Worm (Caenorhabditis elegans): Measurements from ENCODE around the gene C27F2.10.

Gene C27F2.10

ce11 chrIII:5020924-5021323, 34.2 kb upstream of the C27F2.10 start, which contains the start of gene mdt-11:
Gene mdt-11 (plus strand): TSS chrIII:5021224.
- TF ChIP-seq nhr-10 (tag; optimal IDR thresholded peaks at IDR 0.05) (no peak), ztf-11 (tag; optimal IDR thresholded peaks at IDR 0.05) (no peak), ama-1 (optimal IDR thresholded peaks at IDR 0.05) (no peak), crh-2 (tag; optimal IDR thresholded peaks at IDR 0.05) (no peak), nhr-77 (tag; optimal IDR thresholded peaks at IDR 0.05) (no peak), ceh-16 (tag; optimal IDR thresholded peaks at IDR 0.05) (no peak), lsy-2 (tag; optimal IDR thresholded peaks at IDR 0.05) (no peak), blmp-1 (tag; optimal IDR thresholded peaks at IDR 0.05; ENCODE audit: insufficient read depth) (no peak)

DNA sequence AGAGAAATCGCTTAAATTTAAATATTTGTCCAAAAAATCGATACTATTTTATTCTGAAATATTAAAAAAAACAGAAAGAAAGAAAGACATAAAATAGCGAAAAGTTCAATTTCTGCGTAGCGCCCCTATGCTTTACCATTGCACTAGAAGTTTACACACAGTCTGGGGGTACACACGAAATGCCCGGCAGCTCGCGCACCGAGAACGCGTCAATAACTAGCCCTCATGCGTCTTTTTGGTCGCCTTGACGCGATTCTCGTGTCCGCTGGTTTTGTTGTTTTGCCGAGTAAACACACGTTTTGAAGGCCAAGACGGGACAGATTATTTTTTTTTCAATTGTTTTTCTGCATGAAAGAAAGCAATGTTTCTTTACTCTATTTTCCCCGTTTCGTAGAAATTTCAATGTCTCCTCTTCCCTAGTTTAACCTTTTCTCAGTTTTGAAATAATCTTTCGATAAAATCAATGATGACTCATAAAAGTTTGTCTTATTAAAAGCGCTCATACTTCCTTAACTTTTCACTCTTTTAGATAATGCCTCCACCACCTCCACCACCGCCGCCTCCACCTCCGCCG, 31.5 kb upstream of the C27F2.10 start, which contains the start of gene wip-1:
Gene wip-1 (plus strand): TSS at position 524 of the 574 bp plus-strand sequence.
- peak; percentile 96 for TF ChIP-seq gmeb-1 (tag; optimal IDR thresholded peaks at IDR 0.05)
- peak; percentile 66 for TF ChIP-seq ama-1 (optimal IDR thresholded peaks at IDR 0.05)
- peak; percentile 82 for TF ChIP-seq nhr-10 (tag; optimal IDR thresholded peaks at IDR 0.05)
- no peak for TF ChIP-seq elt-1 (tag; optimal IDR thresholded peaks at IDR 0.05)
- no peak for TF ChIP-seq ztf-11 (tag; optimal IDR thresholded peaks at IDR 0.05)
- TF ChIP-seq lin-11 (tag; optimal IDR thresholded peaks at IDR 0.05) = peak; percentile 99
- TF ChIP-seq sem-4 (tag; optimal IDR thresholded peaks at IDR 0.05) = peak; percentile 98
- TF ChIP-seq crh-2 (tag; optimal IDR thresholded peaks at IDR 0.05) = peak; percentile 99
- TF ChIP-seq egl-27 (tag; optimal IDR thresholded peaks at IDR 0.05) = peak; percentile 71
- peak; percentile 98 for TF ChIP-seq nhr-129 (tag; optimal IDR thresholded peaks at IDR 0.05)
- TF ChIP-seq nhr-12 (tag; optimal IDR thresholded peaks at IDR 0.05) = peak; percentile 73
- TF ChIP-seq snpc-4 (tag; optimal IDR thresholded peaks at IDR 0.05) = peak; percentile 88
- TF ChIP-seq ceh-16 (tag; optimal IDR thresholded peaks at IDR 0.05) = peak; percentile 63
- peak; percentile 96 for TF ChIP-seq ztf-4 (tag; optimal IDR thresholded peaks at IDR 0.05)
- TF ChIP-seq mbf-1 (tag; optimal IDR thresholded peaks at IDR 0.05) = peak; percentile 52
- peak; percentile 94 for TF ChIP-seq zag-1 (tag; optimal IDR thresholded peaks at IDR 0.05)
- no peak for TF ChIP-seq nhr-23 (tag; optimal IDR thresholded peaks at IDR 0.05)
- TF ChIP-seq skn-1 (tag; optimal IDR thresholded peaks at IDR 0.05) = no peak
- TF ChIP-seq ceh-82 (tag; optimal IDR thresholded peaks at IDR 0.05) = peak; percentile 75
- TF ChIP-seq nhr-77 (tag; optimal IDR thresholded peaks at IDR 0.05) = peak; percentile 75
- TF ChIP-seq peb-1 (tag; optimal IDR thresholded peaks at IDR 0.05) = no peak
- peak; percentile 95 for TF ChIP-seq Y55F3AM.14 (GFP tag; optimal IDR thresholded peaks at IDR 0.05)
- TF ChIP-seq unc-39 (tag; optimal IDR thresholded peaks at IDR 0.05) = no peak
- TF ChIP-seq unc-55 (GFP tag; optimal IDR thresholded peaks at IDR 0.05) = peak; percentile 99
- peak; percentile 96 for TF ChIP-seq sma-9 (GFP tag; optimal IDR thresholded peaks at IDR 0.05)
- no peak for TF ChIP-seq sma-9 (tag; optimal IDR thresholded peaks at IDR 0.05)
- no peak for TF ChIP-seq ztf-1 (GFP tag; conservative IDR thresholded peaks at IDR 0.05)
- TF ChIP-seq elt-3 (tag; optimal IDR thresholded peaks at IDR 0.05) = no peak
- peak; percentile 40 for TF ChIP-seq dmd-4 (tag; optimal IDR thresholded peaks at IDR 0.05)
- peak; percentile 99 for TF ChIP-seq nhr-25 (tag; optimal IDR thresholded peaks at IDR 0.05)
- TF ChIP-seq unc-62 (GFP tag; optimal IDR thresholded peaks at IDR 0.05) = peak; percentile 61
- TF ChIP-seq alr-1 (tag; optimal IDR thresholded peaks at IDR 0.05) = no peak
- peak; percentile 96 for TF ChIP-seq mab-5 (tag; optimal IDR thresholded peaks at IDR 0.05)
- TF ChIP-seq fos-1 (tag; optimal IDR thresholded peaks at IDR 0.05) = peak; percentile 99
- TF ChIP-seq lin-13 (GFP tag; optimal IDR thresholded peaks at IDR 0.05) = peak; percentile 95
- peak; percentile 92 to 97 for TF ChIP-seq lsy-2 (tag; optimal IDR thresholded peaks at IDR 0.05)
- TF ChIP-seq F13H6.1 (tag; optimal IDR thresholded peaks at IDR 0.05) = peak; percentile 99
- peak; percentile 84 for TF ChIP-seq blmp-1 (tag; optimal IDR thresholded peaks at IDR 0.05; ENCODE audit: insufficient read depth)
- TF ChIP-seq ZK546.5 (tag; optimal IDR thresholded peaks at IDR 0.05) = peak; percentile 61
- TF ChIP-seq nhr-237 (tag; optimal IDR thresholded peaks at IDR 0.05) = peak; percentile 59
- TF ChIP-seq nhr-6 (tag; optimal IDR thresholded peaks at IDR 0.05) = peak; percentile 94
- peak; percentile 44 for TF ChIP-seq R02D3.7 (tag; optimal IDR thresholded peaks at IDR 0.05)
- TF ChIP-seq C34F6.9 (tag; optimal IDR thresholded peaks at IDR 0.05) = peak; percentile 99
- peak; percentile 99 for TF ChIP-seq sma-3 (GFP tag; optimal IDR thresholded peaks at IDR 0.05)
- TF ChIP-seq mdl-1 (tag; optimal IDR thresholded peaks at IDR 0.05) = peak; percentile 14 to 81
- TF ChIP-seq nhr-11 (tag; optimal IDR thresholded peaks at IDR 0.05) = peak; percentile 77
- TF ChIP-seq lin-39 (tag; optimal IDR thresholded peaks at IDR 0.05) = peak; percentile 75
- TF ChIP-seq aly-2 (tag; optimal IDR thresholded peaks at IDR 0.05) = no peak
- TF ChIP-seq nhr-21 (tag; optimal IDR thresholded peaks at IDR 0.05) = peak; percentile 96
